Worm (Caenorhabditis elegans) whole organism, L2 larva: Measurements from ENCODE around the gene old-2.

ENCODE experiments used
- ZK546.5 ChIP-seq: sonication (generic microtip); optimal IDR thresholded peaks from 2 replicates; lab custom pipeline; 2017; ENCODE audit warnings: missing biosample characterization, missing genetic modification characterization
- ama-1 ChIP-seq: fragments of 150-350 bp; optimal IDR thresholded peaks from 2 replicates; lab custom pipeline; 2018; ENCODE audit warnings: inconsistent platforms
- lin-11 ChIP-seq: fragments of 150-350 bp; sonication (generic microtip); optimal IDR thresholded peaks from 2 replicates; lab custom pipeline; 2014; ENCODE audit warnings: missing biosample characterization, missing genetic modification characterization, inconsistent platforms, mixed read lengths
- lin-39 ChIP-seq: fragments of 150-350 bp; optimal IDR thresholded peaks from 2 replicates; lab custom pipeline; 2014; ENCODE audit warnings: missing biosample characterization, missing genetic modification reagents, missing genetic modification characterization
- nhr-11 ChIP-seq: fragments of 150-350 bp; optimal IDR thresholded peaks from 2 replicates; lab custom pipeline; 2014; ENCODE audit warnings: missing biosample characterization, missing genetic modification characterization
- nhr-21 ChIP-seq: fragments of 150-350 bp; optimal IDR thresholded peaks from 2 replicates; lab custom pipeline; 2014; ENCODE audit warnings: missing biosample characterization, missing genetic modification characterization
- nhr-237 ChIP-seq: fragments of 150-350 bp; optimal IDR thresholded peaks from 2 replicates; lab custom pipeline; 2014; ENCODE audit warnings: missing biosample characterization, missing genetic modification characterization
- skn-1 ChIP-seq: sonication (generic microtip); optimal IDR thresholded peaks from 2 replicates; lab custom pipeline; 2017; ENCODE audit warnings: missing biosample characterization, missing genetic modification characterization
- snpc-4 ChIP-seq: fragments of 150-350 bp; optimal IDR thresholded peaks from 2 replicates; lab custom pipeline; 2014; ENCODE audit warnings: missing biosample characterization, missing genetic modification characterization
- unc-39 ChIP-seq: fragments of 150-350 bp; optimal IDR thresholded peaks from 2 replicates; lab custom pipeline; 2014; ENCODE audit warnings: missing biosample characterization, missing genetic modification characterization
- ztf-4 ChIP-seq: fragments of 150-350 bp; optimal IDR thresholded peaks from 2 replicates; lab custom pipeline; 2014; ENCODE audit warnings: missing biosample characterization, missing genetic modification characterization

- TF ChIP-seq nhr-11 (no peak), ama-1 (lab: Kevin White, UChicago) (no peak), nhr-21 (tag; lab: Kevin White, UChicago) (no peak), ztf-4 (tag; lab: Kevin White, UChicago) (no peak), nhr-237 (tag; lab: Kevin White, UChicago) (no peak), ZK546.5 (tag; lab: Kevin White, UChicago) (no peak), skn-1 (no peak), snpc-4 (tag; lab: Kevin White, UChicago) (no peak), lin-11 (tag; lab: Kevin White, UChicago) (no peak), lin-39 (no peak), unc-39 (tag; lab: Kevin White, UChicago) (no peak)
These were observed 46.1 kb downstream of the old-2 start, which contains the start of gene cyp-13A7 for ce11 chrII:9803320-9803719.
